Worm (Caenorhabditis elegans): ENCODE measurements around the gene prx-12.
"Not testable (repeated sequence)": the region's sequence is repeated elsewhere in the genome, so short reads cannot be mapped to it uniquely, and the experiment has no call there.

Gene prx-12

ce11 chrX:11414837-11415550 lies 21.9 kb downstream of the prx-12 start, which contains the start of gene pek-1:
pek-1 (minus strand) TSS chrX:11414887.
- TF ChIP-seq dao-5 (tag; optimal IDR thresholded peaks at IDR 0.05), result no peak
- no peak for TF ChIP-seq W03F9.2 (tag; optimal IDR thresholded peaks at IDR 0.05)
- no peak for TF ChIP-seq him-1 (tag; optimal IDR thresholded peaks at IDR 0.05)

ce11 chrX:11418667-11419066 lies 25.6 kb downstream of the prx-12 start, which contains the start of gene F46C3.2:
F46C3.2 (minus strand) TSS chrX:11418767.
- TF ChIP-seq dao-5 (tag; optimal IDR thresholded peaks at IDR 0.05) (no peak), W03F9.2 (tag; optimal IDR thresholded peaks at IDR 0.05) (no peak), him-1 (tag; optimal IDR thresholded peaks at IDR 0.05) (no peak)

ce11 chrX:11419988-11420387 lies 26.9 kb downstream of the prx-12 start, which contains the start of gene F46C3.6:
F46C3.6 (minus strand) TSS chrX:11420074.
- TF ChIP-seq dao-5 (tag; optimal IDR thresholded peaks at IDR 0.05) (no peak), him-1 (tag; optimal IDR thresholded peaks at IDR 0.05) (no peak), W03F9.2 (tag; optimal IDR thresholded peaks at IDR 0.05) (no peak)

ce11 chrX:11426647-11427046 lies 33.6 kb downstream of the prx-12 start:
- TF ChIP-seq dao-5 (tag; optimal IDR thresholded peaks at IDR 0.05) (no peak), W03F9.2 (tag; optimal IDR thresholded peaks at IDR 0.05) (no peak), him-1 (tag; optimal IDR thresholded peaks at IDR 0.05) (no peak)

- TF ChIP-seq him-1 (tag; optimal IDR thresholded peaks at IDR 0.05) (no peak), dao-5 (tag; optimal IDR thresholded peaks at IDR 0.05) (no peak), W03F9.2 (tag; optimal IDR thresholded peaks at IDR 0.05) (no peak)
Measured at ce11 chrX:11427550-11427949, 34.5 kb downstream of the prx-12 start.

- TF ChIP-seq him-1 (tag; optimal IDR thresholded peaks at IDR 0.05), result no peak
- no peak for TF ChIP-seq W03F9.2 (tag; optimal IDR thresholded peaks at IDR 0.05)
- TF ChIP-seq dao-5 (tag; optimal IDR thresholded peaks at IDR 0.05), result no peak
Measured at ce11 chrX:11433488-11433887, 40.4 kb downstream of the prx-12 start, which contains the start of gene hum-4. hum-4 (minus strand) TSS chrX:11433588.

- TF ChIP-seq dao-5 (tag; optimal IDR thresholded peaks at IDR 0.05) (no peak), him-1 (tag; optimal IDR thresholded peaks at IDR 0.05) (no peak), W03F9.2 (tag; optimal IDR thresholded peaks at IDR 0.05) (no peak)
Measured at ce11 chrX:11435488-11435887, 42.4 kb downstream of the prx-12 start.

- no peak for TF ChIP-seq W03F9.2 (tag; optimal IDR thresholded peaks at IDR 0.05)
- no peak for TF ChIP-seq him-1 (tag; optimal IDR thresholded peaks at IDR 0.05)
- TF ChIP-seq dao-5 (tag; optimal IDR thresholded peaks at IDR 0.05), result no peak
Measured at ce11 chrX:11437716-11438115, 44.6 kb downstream of the prx-12 start.

- TF ChIP-seq W03F9.2, him-1, dao-5 (tag; optimal IDR thresholded peaks at IDR 0.05): not testable (repeated sequence)
Measured at ce11 chrX:11439740-11440139, 46.6 kb downstream of the prx-12 start, which contains the start of gene F46C3.7. F46C3.7 (plus strand) TSS chrX:11440040.

All from whole organism, L4/young adult.